Fruit fly (Drosophila melanogaster): ENCODE measurements around the gene Clp.

Gene Clp

dm6 chr2L:845341-846004 lies 25.7 kb downstream of the Clp start (continued):
- TF ChIP-seq pfk (GFP tag; optimal IDR thresholded peaks at IDR 0.05) (no peak), Elba2 (GFP tag; optimal IDR thresholded peaks at IDR 0.05) (no peak), CG32772 (GFP tag; IDR thresholded peaks at IDR 0.05) (peak; percentile 83), CG3726 (GFP tag; IDR thresholded peaks at IDR 0.05) (peak; percentile 67; the same call in 2 of the 3 replicates), CG30020 (tag; optimal IDR thresholded peaks at IDR 0.05) (peak; percentile 2), mld (GFP tag; IDR thresholded peaks at IDR 0.05; ENCODE audit: partially characterized antibody) (no peak), CG15073 (GFP tag; optimal IDR thresholded peaks at IDR 0.05) (peak; percentile 8), knrl (GFP tag; IDR thresholded peaks at IDR 0.05; ENCODE audit: partially characterized antibody) (no peak), emc (GFP tag; optimal IDR thresholded peaks at IDR 0.05) (peak; percentile 80), lilli (GFP tag; optimal IDR thresholded peaks at IDR 0.05) (peak; percentile 88), Mrtf (GFP tag; IDR thresholded peaks at IDR 0.05) (peak; percentile 91), grau (tag; optimal IDR thresholded peaks at IDR 0.05) (peak; percentile 86), nerfin-2 (GFP tag; IDR thresholded peaks at IDR 0.05; ENCODE audit: partially characterized antibody) (no peak), CG18619 (GFP tag; optimal IDR thresholded peaks at IDR 0.05) (peak; percentile 78), TFAM (GFP tag; optimal IDR thresholded peaks at IDR 0.05) (no peak), Neu2 (GFP tag; optimal IDR thresholded peaks at IDR 0.05; ENCODE audit: borderline replicate concordance) (no peak), fd3F (GFP tag; optimal IDR thresholded peaks at IDR 0.05) (peak; percentile 83), seq (GFP tag; IDR thresholded peaks at IDR 0.05) (peak; percentile 81), CG11560 (tag; IDR thresholded peaks at IDR 0.05) (peak; percentile 78), CG8281 (tag; optimal IDR thresholded peaks at IDR 0.05) (peak; percentile 70), CG42726 (GFP tag; IDR thresholded peaks at IDR 0.05; ENCODE audit: partially characterized antibody) (no peak), fd96Cb (tag; optimal IDR thresholded peaks at IDR 0.05) (peak; percentile 82), exex (tag; optimal IDR thresholded peaks at IDR 0.05) (peak; percentile 64), CG10462 (GFP tag; optimal IDR thresholded peaks at IDR 0.05) (peak; percentile 16), BtbVII (GFP tag; optimal IDR thresholded peaks at IDR 0.05) (peak; percentile 75), hb (GFP tag; IDR thresholded peaks at IDR 0.05; ENCODE audit: partially characterized antibody) (no peak), Dad (GFP tag; optimal IDR thresholded peaks at IDR 0.05) (peak; percentile 77), D19B (GFP tag; optimal IDR thresholded peaks at IDR 0.05) (peak; percentile 59), CG15601 (tag; optimal IDR thresholded peaks at IDR 0.05) (peak; percentile 75), Optix (GFP tag; IDR thresholded peaks at IDR 0.05) (peak; percentile 88), CG11696 (GFP tag; IDR thresholded peaks at IDR 0.05) (peak; percentile 75), CG2116 (GFP tag; optimal IDR thresholded peaks at IDR 0.05) (peak; percentile 21), MBD-R2 (GFP tag; IDR thresholded peaks at IDR 0.05) (peak; percentile 68), CG15479 (GFP tag; optimal IDR thresholded peaks at IDR 0.05) (no peak), dmrt11E (tag; optimal IDR thresholded peaks at IDR 0.05) (peak; percentile 35), tup (GFP tag; optimal IDR thresholded peaks at IDR 0.05) (no peak), CG32767 (GFP tag; IDR thresholded peaks at IDR 0.05) (peak; percentile 83), ERR (GFP tag; optimal IDR thresholded peaks at IDR 0.05) (peak; percentile 85), schlank (tag; optimal IDR thresholded peaks at IDR 0.05) (peak; percentile 79), CG4360 (GFP tag; IDR thresholded peaks at IDR 0.05) (peak; percentile 63), CG5245 (GFP tag; optimal IDR thresholded peaks at IDR 0.05) (peak; percentile 71), run (tag; optimal IDR thresholded peaks at IDR 0.05) (peak; percentile 54), CG11247 (GFP tag; IDR thresholded peaks at IDR 0.05) (peak; percentile 87), CG12769 (tag; optimal IDR thresholded peaks at IDR 0.05) (peak; percentile 95), CG9609 (GFP tag; optimal IDR thresholded peaks at IDR 0.05) (peak; percentile 88), NC2α (GFP tag; optimal IDR thresholded peaks at IDR 0.05) (peak; percentile 66), CG12744 (GFP tag; optimal IDR thresholded peaks at IDR 0.05) (peak; percentile 78), Drgx (GFP tag; IDR thresholded peaks at IDR 0.05) (peak; percentile 90), wor (GFP tag; IDR thresholded peaks at IDR 0.05) (peak; percentile 82), abd-A (tag; optimal IDR thresholded peaks at IDR 0.05) (peak; percentile 54)
